Worm (Caenorhabditis elegans) whole organism, young adult: ENCODE data around the gene nhr-290.
"Not testable (repeated sequence)": the region's sequence is repeated elsewhere in the genome, so short reads cannot be mapped to it uniquely, and the experiment has no call there.

ENCODE experiments used
- D2030.7 ChIP-seq: fragments of 200-800 bp; sonication (Bioruptor generic); IDR thresholded peaks from 2 replicates; pipeline ENCODE4 v1.3.6; 2022; ENCODE audit warnings: missing genetic modification reagents, missing genetic modification characterization, missing compliant biosample characterization
- F10E7.11 ChIP-seq: sonication (generic microtip); optimal IDR thresholded peaks from 2 replicates; lab custom pipeline; 2017; ENCODE audit warnings: mild to moderate bottlenecking, missing genetic modification characterization, moderate library complexity, missing compliant biosample characterization
- F37B4.10 ChIP-seq: fragments of 200-800 bp; sonication (Bioruptor generic); IDR thresholded peaks from 2 replicates; pipeline ENCODE4 v1.3.6; 2022; ENCODE audit warnings: missing genetic modification characterization, missing compliant biosample characterization
- F49E8.2 ChIP-seq: sonication (generic microtip); optimal IDR thresholded peaks from 3 replicates; lab custom pipeline; 2017; ENCODE audit warnings: missing genetic modification characterization, mild to moderate bottlenecking, missing compliant biosample characterization, antibody characterized with exemption, moderate library complexity; ENCODE audit not compliant: insufficient read depth
- F57C9.4 ChIP-seq: sonication (generic microtip); optimal IDR thresholded peaks from 2 replicates; lab custom pipeline; 2017; ENCODE audit warnings: mild to moderate bottlenecking, missing genetic modification characterization, missing compliant biosample characterization
- K11D2.4 ChIP-seq: fragments of 200-800 bp; sonication (Bioruptor generic); IDR thresholded peaks from 2 replicates; pipeline ENCODE4 v1.3.6; 2022; ENCODE audit warnings: missing genetic modification reagents, missing genetic modification characterization, missing compliant biosample characterization
- K12H6.12 ChIP-seq: fragments of 200-800 bp; sonication (Bioruptor generic); optimal IDR thresholded peaks from 2 replicates; lab custom pipeline; 2018; ENCODE audit warnings: mild to moderate bottlenecking, missing genetic modification characterization, missing compliant biosample characterization
- T26A5.8 ChIP-seq: sonication (generic microtip); optimal IDR thresholded peaks from 2 replicates; lab custom pipeline; 2016; ENCODE audit warnings: missing genetic modification characterization, missing compliant biosample characterization
- Y53F4B.3 ChIP-seq: fragments of 200-800 bp; sonication (Bioruptor generic); IDR thresholded peaks from 2 replicates; pipeline ENCODE4 v1.3.6; 2022; ENCODE audit warnings: missing genetic modification reagents, missing genetic modification characterization, missing compliant biosample characterization
- Y67H2A.10 ChIP-seq: fragments of 200-800 bp; sonication (Bioruptor generic); conservative IDR thresholded peaks from 2 replicates; pipeline ENCODE4 v1.3.6; 2022; ENCODE audit warnings: missing genetic modification reagents, missing genetic modification characterization, missing compliant biosample characterization
- Y79H2A.3 ChIP-seq: fragments of 200-800 bp; sonication (Bioruptor generic); conservative IDR thresholded peaks from 2 replicates; pipeline ENCODE4 v1.3.6; 2022; ENCODE audit warnings: missing genetic modification reagents, missing genetic modification characterization, missing compliant biosample characterization
- athp-1 ChIP-seq: sonication (generic microtip); optimal IDR thresholded peaks from 2 replicates; lab custom pipeline; 2017; ENCODE audit warnings: mild to moderate bottlenecking, missing genetic modification characterization, missing compliant biosample characterization
- attf-3 ChIP-seq: fragments of 200-800 bp; sonication (Bioruptor generic); conservative IDR thresholded peaks from 2 replicates; pipeline ENCODE4 v1.3.6; 2022; ENCODE audit warnings: missing genetic modification reagents, missing genetic modification characterization, missing compliant biosample characterization
- attf-5 ChIP-seq: fragments of 200-800 bp; sonication (Bioruptor generic); optimal IDR thresholded peaks from 2 replicates; lab custom pipeline; 2018; ENCODE audit warnings: mild to moderate bottlenecking, missing genetic modification characterization, missing compliant biosample characterization
- ccch-3 ChIP-seq: fragments of 200-800 bp; sonication (Bioruptor generic); optimal IDR thresholded peaks from 2 replicates; lab custom pipeline; 2018; ENCODE audit warnings: mild to moderate bottlenecking, missing genetic modification characterization, missing compliant biosample characterization
- ceh-100 ChIP-seq: fragments of 200-800 bp; sonication (Bioruptor generic); IDR thresholded peaks from 2 replicates; pipeline ENCODE4 v1.3.6; 2022; ENCODE audit warnings: missing genetic modification reagents, missing genetic modification characterization, missing compliant biosample characterization
- ceh-91 ChIP-seq: fragments of 200-800 bp; sonication (Bioruptor generic); IDR thresholded peaks from 2 replicates; pipeline ENCODE4 v1.3.6; 2022; ENCODE audit warnings: missing genetic modification reagents, missing genetic modification characterization, missing compliant biosample characterization
- dox-1 ChIP-seq: fragments of 200-800 bp; sonication (Bioruptor generic); IDR thresholded peaks from 2 replicates; pipeline ENCODE4 v1.3.6; 2022; ENCODE audit warnings: missing genetic modification reagents, missing genetic modification characterization, missing compliant biosample characterization
- dpl-1 ChIP-seq: fragments of 150-350 bp; optimal IDR thresholded peaks from 2 replicates; lab custom pipeline; 2014; ENCODE audit warnings: missing biosample characterization, missing genetic modification reagents, missing genetic modification characterization
- ekl-4 ChIP-seq: fragments of 200-800 bp; sonication (Bioruptor generic); IDR thresholded peaks from 2 replicates; pipeline ENCODE4 v1.3.6; 2022; ENCODE audit warnings: missing genetic modification reagents, missing genetic modification characterization, missing compliant biosample characterization
- hrde-1 ChIP-seq: sonication (generic microtip); optimal IDR thresholded peaks from 2 replicates; lab custom pipeline; 2016; ENCODE audit warnings: missing genetic modification characterization, mild to moderate bottlenecking, missing compliant biosample characterization, moderate library complexity, missing genotype, missing genetic modification reagents, borderline replicate concordance
- hsf-1 ChIP-seq: fragments of 200-800 bp; sonication (Bioruptor generic); IDR thresholded peaks from 2 replicates; pipeline ENCODE4 v1.3.6; 2022; ENCODE audit warnings: missing genetic modification reagents, missing genetic modification characterization, missing compliant biosample characterization
- let-607 ChIP-seq, 2 experiments: fragments of 200-800 bp in 1 of 2; sonication (Bioruptor generic) in 1 of 2; sonication (generic microtip) in 1 of 2; optimal IDR thresholded peaks; 2 replicates each; lab custom pipeline; 2016 to 2018; ENCODE audit warnings: mild to moderate bottlenecking in 2 of 2, missing compliant biosample characterization in 2 of 2, missing genetic modification characterization in 2 of 2, moderate library complexity in 2 of 2, missing genotype in 1 of 2
- lin-26 ChIP-seq: fragments of 200-800 bp; sonication (Bioruptor generic); IDR thresholded peaks from 2 replicates; pipeline ENCODE4 v1.3.6; 2022; ENCODE audit warnings: missing genetic modification reagents, missing genetic modification characterization, missing compliant biosample characterization
- lir-1 ChIP-seq: fragments of 200-800 bp; sonication (Bioruptor generic); conservative IDR thresholded peaks from 2 replicates; pipeline ENCODE4 v1.3.6; 2022; ENCODE audit warnings: missing genetic modification reagents, missing genetic modification characterization, missing compliant biosample characterization
- lsy-27 ChIP-seq: sonication (generic microtip); optimal IDR thresholded peaks from 2 replicates; lab custom pipeline; 2017; ENCODE audit warnings: missing genetic modification characterization, mild to moderate bottlenecking, missing compliant biosample characterization, antibody characterized with exemption, missing genotype, borderline replicate concordance; ENCODE audit not compliant: insufficient read depth
- madf-10 ChIP-seq: sonication (generic microtip); optimal IDR thresholded peaks from 2 replicates; lab custom pipeline; 2016; ENCODE audit warnings: mild to moderate bottlenecking, missing genetic modification characterization, missing compliant biosample characterization
- madf-3 ChIP-seq: fragments of 200-800 bp; sonication (Bioruptor generic); IDR thresholded peaks from 2 replicates; pipeline ENCODE4 v1.3.6; 2022; ENCODE audit warnings: missing genetic modification reagents, missing genetic modification characterization, missing compliant biosample characterization
- madf-6 ChIP-seq: fragments of 200-800 bp; sonication (Bioruptor generic); IDR thresholded peaks from 2 replicates; pipeline ENCODE4 v1.3.6; 2022; ENCODE audit warnings: missing genetic modification reagents, missing genetic modification characterization, missing compliant biosample characterization
- madf-8 ChIP-seq: fragments of 200-800 bp; sonication (Bioruptor generic); conservative IDR thresholded peaks from 2 replicates; pipeline ENCODE4 v1.3.6; 2022; ENCODE audit warnings: missing genetic modification reagents, missing genetic modification characterization, missing compliant biosample characterization
- mes-4 ChIP-seq: sonication (generic microtip); optimal IDR thresholded peaks from 2 replicates; lab custom pipeline; 2016; ENCODE audit warnings: missing genotype, missing genetic modification characterization, missing compliant biosample characterization
- nhr-120 ChIP-seq: fragments of 200-800 bp; sonication (Bioruptor generic); IDR thresholded peaks from 2 replicates; pipeline ENCODE4 v1.3.6; 2022; ENCODE audit warnings: missing genetic modification characterization, missing compliant biosample characterization
- nhr-27 ChIP-seq: fragments of 200-800 bp; sonication (Bioruptor generic); optimal IDR thresholded peaks from 2 replicates; lab custom pipeline; 2018; ENCODE audit warnings: mild to moderate bottlenecking, missing genetic modification characterization, moderate library complexity, missing compliant biosample characterization
- rcor-1 ChIP-seq: fragments of 200-800 bp; sonication (Bioruptor generic); IDR thresholded peaks from 2 replicates; pipeline ENCODE4 v1.3.6; 2022; ENCODE audit warnings: missing genetic modification reagents, missing genetic modification characterization, missing compliant biosample characterization
- rec-8 ChIP-seq, 2 experiments: sonication (generic microtip); optimal IDR thresholded peaks; 2 replicates each; lab custom pipeline; 2016; ENCODE audit warnings: mild to moderate bottlenecking in 2 of 2, missing genetic modification characterization in 2 of 2, missing genetic modification reagents in 2 of 2, missing genotype in 2 of 2, missing biosample characterization in 1 of 2, missing compliant biosample characterization in 1 of 2, moderate library complexity in 1 of 2
- repo-1 ChIP-seq: sonication (generic microtip); optimal IDR thresholded peaks from 2 replicates; lab custom pipeline; 2017; ENCODE audit warnings: mild to moderate bottlenecking, missing genetic modification characterization, missing compliant biosample characterization
- snpc-1.3 ChIP-seq: sonication (generic microtip); optimal IDR thresholded peaks from 2 replicates; lab custom pipeline; 2017; ENCODE audit warnings: missing genetic modification characterization, mild to moderate bottlenecking, missing compliant biosample characterization, antibody characterized with exemption, moderate library complexity, missing genotype, missing genetic modification reagents; ENCODE audit not compliant: insufficient read depth
- tbp1 ChIP-seq: fragments of 200-800 bp; sonication (Bioruptor generic); optimal IDR thresholded peaks from 2 replicates; lab custom pipeline; 2018; ENCODE audit warnings: mild to moderate bottlenecking, missing genetic modification characterization, missing compliant biosample characterization
- tlf-1 ChIP-seq: fragments of 200-800 bp; sonication (Bioruptor generic); optimal IDR thresholded peaks from 2 replicates; lab custom pipeline; 2018; ENCODE audit warnings: mild to moderate bottlenecking, missing genetic modification characterization, missing compliant biosample characterization
- unc-130 ChIP-seq: sonication (generic microtip); optimal IDR thresholded peaks from 2 replicates; lab custom pipeline; 2016; ENCODE audit warnings: missing genetic modification reagents, missing genetic modification characterization, missing compliant biosample characterization
- unc-62 ChIP-seq: fragments of 150-350 bp; optimal IDR thresholded peaks from 2 replicates; lab custom pipeline; 2014; ENCODE audit warnings: missing biosample characterization, missing genetic modification reagents, missing genetic modification characterization
- zfh-2 ChIP-seq: fragments of 200-800 bp; sonication (Bioruptor generic); conservative IDR thresholded peaks from 2 replicates; pipeline ENCODE4 v1.3.6; 2022; ENCODE audit warnings: missing genetic modification reagents, missing genetic modification characterization, missing compliant biosample characterization
- zim-3 ChIP-seq: sonication (generic microtip); optimal IDR thresholded peaks from 2 replicates; lab custom pipeline; 2017; ENCODE audit warnings: mild to moderate bottlenecking, missing genetic modification characterization, moderate library complexity, missing compliant biosample characterization
- ztf-28 ChIP-seq: fragments of 200-800 bp; sonication (Bioruptor generic); IDR thresholded peaks from 2 replicates; pipeline ENCODE4 v1.3.6; 2022; ENCODE audit warnings: missing genetic modification reagents, missing genetic modification characterization, missing compliant biosample characterization

nhr-290 gene

ce11 chrV:2595720-2596119 is 21.7 kb downstream of the nhr-290 start:
- TF ChIP-seq Y53F4B.3 (GFP tag; lab: Robert Waterston, UW) (no peak), ekl-4 (no peak), dox-1 (GFP tag; lab: Robert Waterston, UW) (peak; percentile 22; the same call in 1 of the 2 replicates), madf-6 (GFP tag; lab: Robert Waterston, UW) (peak; percentile 54; the same call in 1 of the 2 replicates), dpl-1 (GFP tag; lab: Kevin White, UChicago) (no peak), repo-1 (tag; lab: Kevin White, UChicago) (no peak), madf-8 (GFP tag; lab: Robert Waterston, UW) (peak; percentile 32; the same call in 1 of the 2 replicates), unc-62 (GFP tag; lab: Kevin White, UChicago) (no peak), F57C9.4 (tag; lab: Kevin White, UChicago) (no peak), zfh-2 (GFP tag; lab: Robert Waterston, UW) (0 out of 2 replicates have a peak, but pooled peaks have one; percentile 34), zim-3 (tag; lab: Kevin White, UChicago) (no peak), hsf-1 (GFP tag; lab: Robert Waterston, UW) (peak; percentile 70), tbp1 (GFP tag; lab: Kevin White, UChicago) (no peak), madf-3 (GFP tag; lab: Robert Waterston, UW) (no peak), lin-26 (GFP tag; lab: Robert Waterston, UW) (no peak), K11D2.4 (GFP tag; lab: Robert Waterston, UW) (no peak), unc-130 (GFP tag; lab: Kevin White, UChicago) (no peak), lsy-27 (tag; lab: Kevin White, UChicago) (no peak), D2030.7 (GFP tag; lab: Robert Waterston, UW) (no peak), mes-4 (tag; lab: Kevin White, UChicago) (no peak)

ce11 chrV:2598830-2599229 is 24.8 kb downstream of the nhr-290 start, which contains the start of gene F53E10.5:
Gene F53E10.5, minus strand, starts transcription at chrV:2598930.
- TF ChIP-seq nhr-27, T26A5.8, athp-1 (tag; lab: Kevin White, UChicago): not testable (repeated sequence)
- TF ChIP-seq, all 124 proteins: peak for 0; not testable (repeated sequence) for 124

ce11 chrV:2600543-2600942 is 26.6 kb downstream of the nhr-290 start:
- TF ChIP-seq K11D2.4 (GFP tag; lab: Robert Waterston, UW), result peak; percentile 88
- TF ChIP-seq ztf-28, result 0 out of 2 replicates have a peak, but pooled peaks have one; percentile 62
- TF ChIP-seq attf-3 (GFP tag; lab: Robert Waterston, UW), result peak; percentile 68
- TF ChIP-seq F57C9.4 (tag; lab: Kevin White, UChicago), result no peak
- TF ChIP-seq rec-8 (tag; optimal IDR thresholded peaks at IDR 0.05; lab: Kevin White, UChicago), result no peak
- peak; percentile 82 for TF ChIP-seq madf-10
- peak; percentile 78 for TF ChIP-seq ceh-100 (GFP tag; lab: Robert Waterston, UW)
- TF ChIP-seq F10E7.11, result no peak
- TF ChIP-seq Y67H2A.10, result peak; percentile 66
- TF ChIP-seq rcor-1 (GFP tag; lab: Robert Waterston, UW), result peak; percentile 88
- peak; percentile 70; the same call in 1 of the 2 replicates for TF ChIP-seq ceh-91 (GFP tag; lab: Robert Waterston, UW)
- no peak for TF ChIP-seq nhr-120
- TF ChIP-seq K12H6.12, result peak; percentile 77
- TF ChIP-seq let-607 (tag; optimal IDR thresholded peaks at IDR 0.05; lab: Kevin White, UChicago), result peak; percentile 24 to 62
- peak; percentile 84 for TF ChIP-seq lir-1 (GFP tag; lab: Robert Waterston, UW)
- TF ChIP-seq tlf-1 (GFP tag; lab: Kevin White, UChicago), result peak; percentile 71
- peak; percentile 85; the same call in 1 of the 2 replicates for TF ChIP-seq F37B4.10 (GFP tag; lab: Robert Waterston, UW)
- TF ChIP-seq F49E8.2 (tag; lab: Kevin White, UChicago), result no peak
- TF ChIP-seq snpc-1.3 (tag; lab: Kevin White, UChicago), result no peak
- no peak for TF ChIP-seq hrde-1
- no peak for TF ChIP-seq ccch-3
- TF ChIP-seq attf-5, result peak; percentile 99
- no peak for TF ChIP-seq Y79H2A.3 (GFP tag; lab: Robert Waterston, UW)
